Worm (Caenorhabditis elegans) whole organism, L4/young adult: ENCODE data around the gene srbc-2.

Experiments
- W03F9.2 ChIP-seq: fragments of 150-350 bp; optimal IDR thresholded peaks from 2 replicates; lab custom pipeline; 2014; ENCODE audit warnings: missing biosample characterization, missing genetic modification characterization
- dao-5 ChIP-seq: sonication (generic microtip); optimal IDR thresholded peaks from 2 replicates; lab custom pipeline; 2016; ENCODE audit warnings: missing genotype, missing genetic modification characterization, moderate library complexity, missing compliant biosample characterization
- him-1 ChIP-seq: sonication (generic microtip); optimal IDR thresholded peaks from 2 replicates; lab custom pipeline; 2016; ENCODE audit warnings: missing genotype, missing genetic modification reagents, missing genetic modification characterization, missing compliant biosample characterization

DNA sequence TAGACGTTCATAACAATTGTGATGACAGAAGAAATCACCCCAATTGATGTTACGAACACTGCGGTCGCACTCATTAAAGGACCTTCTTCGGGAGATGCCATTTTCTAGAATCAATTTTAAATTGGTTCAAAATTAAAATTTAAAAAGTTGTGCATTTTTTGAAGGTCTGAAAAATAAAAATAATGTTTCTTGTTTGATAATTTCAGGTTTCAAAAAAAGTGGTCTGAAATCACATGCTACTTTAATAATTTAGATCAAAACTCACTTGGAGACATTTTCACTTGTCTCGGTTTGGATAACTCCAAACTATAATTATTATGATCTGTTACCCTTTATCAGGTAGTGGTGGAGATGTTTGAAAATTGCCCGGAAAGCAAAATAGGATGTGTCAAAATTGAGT, at the start of gene srbc-2:
- TF ChIP-seq him-1 (no peak), dao-5 (no peak), W03F9.2 (tag; lab: Kevin White, UChicago) (no peak)
